Worm (Caenorhabditis elegans) whole organism, L1 larva: ENCODE measurements around the gene agxt-1.
A peak's percentile ranks its signal among the peaks of the same experiment; 100 is the strongest.

ENCODE experiments used
- C16A3.4 ChIP-seq: fragments of 150-350 bp; optimal IDR thresholded peaks from 2 replicates; lab custom pipeline; 2014; ENCODE audit warnings: missing biosample characterization, missing genetic modification characterization
- F16B12.6 ChIP-seq: fragments of 150-350 bp; optimal IDR thresholded peaks from 2 replicates; lab custom pipeline; 2014; ENCODE audit warnings: missing biosample characterization, missing genetic modification characterization
- Y116A8C.19 ChIP-seq: sonication (generic microtip); optimal IDR thresholded peaks from 2 replicates; lab custom pipeline; 2016; ENCODE audit warnings: missing compliant biosample characterization, missing genetic modification characterization, borderline replicate concordance
- alr-1 ChIP-seq: fragments of 200-800 bp; sonication (Bioruptor generic); optimal IDR thresholded peaks from 2 replicates; lab custom pipeline; 2018; ENCODE audit warnings: borderline replicate concordance, mild to moderate bottlenecking, missing genetic modification characterization, missing compliant biosample characterization
- blmp-1 ChIP-seq: fragments of 150-350 bp; optimal IDR thresholded peaks from 2 replicates; lab custom pipeline; 2014; ENCODE audit warnings: missing biosample characterization, missing genetic modification characterization
- ceh-63 ChIP-seq: fragments of 200-800 bp; sonication (Bioruptor generic); optimal IDR thresholded peaks from 2 replicates; lab custom pipeline; 2018; ENCODE audit warnings: mild to moderate bottlenecking, missing genetic modification characterization, missing compliant biosample characterization
- ceh-82 ChIP-seq, 3 experiments: fragments of 150-350 bp in 1 of 3; sonication (generic microtip) in 2 of 3; optimal IDR thresholded peaks; 2 replicates each; lab custom pipeline; 2014 to 2017; ENCODE audit warnings: missing biosample characterization in 3 of 3, missing genetic modification characterization in 3 of 3
- ceh-90 ChIP-seq: sonication (generic microtip); optimal IDR thresholded peaks from 2 replicates; lab custom pipeline; 2016; ENCODE audit warnings: missing genetic modification characterization, missing compliant biosample characterization
- dpl-1 ChIP-seq, 3 experiments: fragments of 150-350 bp in 2 of 3; sonication (generic microtip) in 1 of 3; optimal IDR thresholded peaks; 2 replicates each; lab custom pipeline; 2014 to 2017; ENCODE audit warnings: missing biosample characterization in 3 of 3, missing genetic modification characterization in 3 of 3, missing genetic modification reagents in 3 of 3
- efl-1 ChIP-seq, 4 experiments: fragments of 150-350 bp; optimal IDR thresholded peaks in 3 of 4; peaks in 1 of 4; 1 replicate in 1 of 4; 2 replicates in 3 of 4; lab custom pipeline; 2014; ENCODE audit warnings: missing biosample characterization in 2 of 4, missing genetic modification characterization in 2 of 4, missing genetic modification reagents in 2 of 4
- elt-2 ChIP-seq: sonication (generic microtip); optimal IDR thresholded peaks from 2 replicates; lab custom pipeline; 2016; ENCODE audit warnings: missing genetic modification characterization, mild to moderate bottlenecking, inconsistent platforms, missing compliant biosample characterization, missing genetic modification reagents
- elt-3 ChIP-seq, 6 experiments: fragments of 150-350 bp in 1 of 6; sonication (generic microtip); optimal IDR thresholded peaks; 2 replicates each; lab custom pipeline; 2017 to 2018; ENCODE audit warnings: missing biosample characterization in 6 of 6, missing genetic modification characterization in 6 of 6, inconsistent platforms in 1 of 6
- hlh-4 ChIP-seq: sonication (generic microtip); optimal IDR thresholded peaks from 2 replicates; lab custom pipeline; 2016; ENCODE audit warnings: mild to moderate bottlenecking, missing genetic modification characterization, missing compliant biosample characterization
- irx-1 ChIP-seq: sonication (generic microtip); optimal IDR thresholded peaks from 2 replicates; lab custom pipeline; 2016; ENCODE audit warnings: missing genetic modification characterization, missing compliant biosample characterization
- jun-1 ChIP-seq: fragments of 150-350 bp; optimal IDR thresholded peaks from 2 replicates; lab custom pipeline; 2014; ENCODE audit warnings: missing biosample characterization, missing genetic modification reagents, missing genetic modification characterization
- lin-13 ChIP-seq: fragments of 150-350 bp; optimal IDR thresholded peaks from 2 replicates; lab custom pipeline; 2014; ENCODE audit warnings: missing biosample characterization, missing genetic modification reagents, missing genetic modification characterization
- lin-14 ChIP-seq: fragments of 200-800 bp; sonication (Bioruptor generic); optimal IDR thresholded peaks from 2 replicates; lab custom pipeline; 2018; ENCODE audit warnings: mild to moderate bottlenecking, missing genetic modification characterization, moderate library complexity, missing compliant biosample characterization
- lin-15B ChIP-seq: fragments of 150-350 bp; sonication (generic microtip); optimal IDR thresholded peaks from 3 replicates; lab custom pipeline; 2014; ENCODE audit warnings: missing biosample characterization, missing genetic modification characterization
- lin-35 ChIP-seq, 2 experiments: fragments of 150-350 bp; optimal IDR thresholded peaks; 2 replicates each; lab custom pipeline; 2014; ENCODE audit warnings: missing biosample characterization in 2 of 2, missing genetic modification characterization in 2 of 2, missing genetic modification reagents in 2 of 2
- lin-39 ChIP-seq: fragments of 150-350 bp; optimal IDR thresholded peaks from 2 replicates; lab custom pipeline; 2014; ENCODE audit warnings: missing biosample characterization, missing genetic modification reagents, missing genetic modification characterization
- lir-3 ChIP-seq: sonication (generic microtip); optimal IDR thresholded peaks from 2 replicates; lab custom pipeline; 2016; ENCODE audit warnings: mild to moderate bottlenecking, missing genetic modification characterization, moderate library complexity, missing compliant biosample characterization; ENCODE audit not compliant: poor library complexity
- lsy-2 ChIP-seq, 2 experiments: fragments of 150-350 bp; optimal IDR thresholded peaks; 2 replicates each; lab custom pipeline; 2014; ENCODE audit warnings: missing biosample characterization in 2 of 2, missing genetic modification characterization in 2 of 2
- mab-9 ChIP-seq: fragments of 200-800 bp; sonication (Bioruptor generic); IDR thresholded peaks from 2 replicates; pipeline ENCODE4 v1.3.6; 2022; ENCODE audit warnings: missing genetic modification reagents, missing genetic modification characterization, missing compliant biosample characterization
- mdl-1 ChIP-seq, 2 experiments: fragments of 150-350 bp; optimal IDR thresholded peaks; 2 replicates each; lab custom pipeline; 2014 to 2017; ENCODE audit warnings: missing biosample characterization in 2 of 2, missing genetic modification characterization in 2 of 2, inconsistent platforms in 1 of 2
- mep-1 ChIP-seq: fragments of 150-350 bp; optimal IDR thresholded peaks from 2 replicates; lab custom pipeline; 2014; ENCODE audit warnings: missing biosample characterization, missing genetic modification characterization
- nhr-19 ChIP-seq: fragments of 200-800 bp; sonication (Bioruptor generic); conservative IDR thresholded peaks from 2 replicates; pipeline ENCODE4 v1.3.6; 2022; ENCODE audit warnings: missing genetic modification characterization, missing compliant biosample characterization
- nhr-20 ChIP-seq: sonication (generic microtip); optimal IDR thresholded peaks from 2 replicates; lab custom pipeline; 2016; ENCODE audit warnings: mild to moderate bottlenecking, missing genetic modification characterization, missing compliant biosample characterization
- nhr-47 ChIP-seq: sonication (generic microtip); optimal IDR thresholded peaks from 2 replicates; lab custom pipeline; 2016; ENCODE audit warnings: mild to moderate bottlenecking, missing genetic modification characterization, moderate library complexity, missing compliant biosample characterization
- nhr-71 ChIP-seq: sonication (generic microtip); optimal IDR thresholded peaks from 2 replicates; lab custom pipeline; 2016; ENCODE audit warnings: mild to moderate bottlenecking, missing genetic modification characterization, moderate library complexity, missing compliant biosample characterization
- nhr-77 ChIP-seq: fragments of 150-350 bp; optimal IDR thresholded peaks from 2 replicates; lab custom pipeline; 2014; ENCODE audit warnings: missing biosample characterization, missing genetic modification characterization
- nhr-84 ChIP-seq: sonication (generic microtip); optimal IDR thresholded peaks from 2 replicates; lab custom pipeline; 2017; ENCODE audit warnings: missing biosample characterization, missing genetic modification characterization
- nhr-90 ChIP-seq: sonication (generic microtip); optimal IDR thresholded peaks from 2 replicates; lab custom pipeline; 2016; ENCODE audit warnings: mild to moderate bottlenecking, missing genetic modification characterization, missing compliant biosample characterization; ENCODE audit not compliant: poor library complexity
- snu-23 ChIP-seq: sonication (generic microtip); optimal IDR thresholded peaks from 2 replicates; lab custom pipeline; 2016; ENCODE audit warnings: missing genetic modification characterization, missing compliant biosample characterization
- sptf-1 ChIP-seq: fragments of 150-350 bp; optimal IDR thresholded peaks from 2 replicates; lab custom pipeline; 2014; ENCODE audit warnings: missing biosample characterization, missing genetic modification characterization
- sup-37 ChIP-seq: fragments of 200-800 bp; sonication (Bioruptor generic); optimal IDR thresholded peaks from 2 replicates; lab custom pipeline; 2018; ENCODE audit warnings: mild to moderate bottlenecking, missing genetic modification characterization, missing compliant biosample characterization
- tbx-2 ChIP-seq: sonication (generic microtip); optimal IDR thresholded peaks from 2 replicates; lab custom pipeline; 2016; ENCODE audit warnings: missing genetic modification characterization, missing compliant biosample characterization
- tlp-1 ChIP-seq: fragments of 150-350 bp; optimal IDR thresholded peaks from 2 replicates; lab custom pipeline; 2014; ENCODE audit warnings: missing biosample characterization, missing genetic modification characterization
- unc-130 ChIP-seq: fragments of 150-350 bp; optimal IDR thresholded peaks from 2 replicates; lab custom pipeline; 2017; ENCODE audit warnings: missing biosample characterization, missing genetic modification characterization, inconsistent platforms
- unc-62 ChIP-seq: fragments of 150-350 bp; optimal IDR thresholded peaks from 2 replicates; lab custom pipeline; 2014; ENCODE audit warnings: missing biosample characterization, missing genetic modification reagents, missing genetic modification characterization
- vab-15 ChIP-seq: sonication (generic microtip); optimal IDR thresholded peaks from 2 replicates; lab custom pipeline; 2017; ENCODE audit warnings: missing genotype, mild to moderate bottlenecking, missing genetic modification characterization, missing compliant biosample characterization
- xbp-1 ChIP-seq: sonication (generic microtip); optimal IDR thresholded peaks from 2 replicates; lab custom pipeline; 2016; ENCODE audit warnings: missing genetic modification characterization, missing compliant biosample characterization
- ztf-11 ChIP-seq, 2 experiments: sonication (generic microtip); optimal IDR thresholded peaks; 2 replicates each; lab custom pipeline; 2016 to 2017; ENCODE audit warnings: missing genetic modification characterization in 2 of 2, missing biosample characterization in 1 of 2, missing compliant biosample characterization in 1 of 2

agxt-1 gene

DNA sequence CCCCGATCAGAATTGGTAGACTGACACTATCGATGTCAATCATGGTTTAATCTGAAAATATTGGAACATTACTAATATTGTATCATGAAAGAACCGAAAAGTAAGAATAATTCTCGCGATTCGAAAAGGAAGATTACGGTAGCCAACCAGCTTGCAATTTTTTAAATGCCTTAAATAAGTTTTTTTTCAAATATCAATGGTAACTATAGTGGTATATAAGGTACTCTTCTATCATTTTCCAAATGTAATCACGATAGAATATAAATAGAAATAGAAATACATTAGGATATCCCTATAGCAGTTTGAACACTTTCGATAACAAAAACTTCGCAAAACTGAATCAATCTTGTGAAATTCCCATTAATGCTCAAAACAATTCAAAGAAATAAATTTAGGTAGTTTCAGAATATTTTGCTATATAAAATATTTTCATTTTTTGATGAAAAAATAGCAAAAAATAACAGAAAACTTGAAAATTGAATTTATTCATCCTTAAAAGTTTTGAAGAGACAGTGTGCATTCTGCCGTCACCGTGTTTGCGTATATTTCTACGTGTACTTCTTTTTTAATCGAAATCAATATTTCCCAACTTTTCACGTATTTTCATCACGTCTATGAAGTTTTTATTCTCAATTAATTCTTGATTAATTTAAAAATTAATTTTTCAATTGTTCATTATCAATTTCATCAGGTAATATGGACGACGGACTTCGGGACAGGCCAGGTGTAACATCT lies 34.6 kb upstream of the agxt-1 start, which contains the start of the genes F46C5.9 and rer-1 (continued):
- TF ChIP-seq ceh-63 (GFP tag; lab: Kevin White, UChicago) (no peak), sptf-1 (tag; lab: Kevin White, UChicago) (no peak), nhr-47 (tag; lab: Kevin White, UChicago) (peak; percentile 6), xbp-1 (tag; lab: Kevin White, UChicago) (peak; percentile 93)

DNA sequence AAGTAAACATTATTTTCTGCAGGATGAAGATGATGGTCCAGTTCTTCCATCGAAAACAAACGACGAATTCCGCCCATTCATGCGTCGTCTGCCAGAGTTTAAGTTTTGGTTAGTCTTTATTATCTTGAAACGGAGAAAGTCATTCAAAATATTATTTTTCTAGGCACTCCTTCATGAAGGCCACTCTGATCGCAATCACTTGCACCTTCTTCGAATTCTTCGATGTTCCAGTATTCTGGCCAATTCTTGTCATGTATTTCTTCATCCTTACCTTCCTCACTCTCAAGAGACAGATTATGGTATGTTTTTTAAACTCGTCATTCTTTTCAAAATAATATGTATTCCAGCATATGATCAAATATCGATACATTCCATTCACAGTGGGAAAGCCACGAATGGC lies 33.6 kb upstream of the agxt-1 start:
- TF ChIP-seq nhr-19 (GFP tag; lab: Robert Waterston, UW) (0 out of 2 replicates have a peak, but pooled peaks have one; percentile 35), elt-3 (tag; optimal IDR thresholded peaks at IDR 0.05; lab: Kevin White, UChicago) (peak in 1 of 6 experiments; percentile 42), lin-13 (GFP tag; lab: Kevin White, UChicago) (peak; percentile 9), tlp-1 (tag; lab: Kevin White, UChicago) (no peak)

DNA sequence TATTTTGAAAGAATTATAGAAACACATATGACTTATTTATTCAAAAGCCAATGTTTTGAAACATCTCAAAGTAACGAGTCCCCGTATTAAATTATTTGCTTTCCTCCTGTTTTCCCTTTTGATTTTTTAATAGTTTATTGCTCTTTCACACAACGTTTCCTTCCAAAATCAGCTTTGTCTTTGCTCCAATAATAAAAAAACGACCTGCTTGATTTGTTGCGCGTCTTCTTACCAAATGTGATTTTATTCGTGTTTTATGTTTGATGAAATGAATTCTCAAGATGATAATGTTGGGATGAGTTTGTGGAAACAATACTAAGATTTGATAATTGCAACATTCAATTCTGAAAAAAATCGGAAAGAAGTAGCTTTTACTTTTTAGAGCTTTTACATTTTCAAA lies 33.1 kb upstream of the agxt-1 start:
- no peak for TF ChIP-seq lin-15B
- TF ChIP-seq sup-37, result no peak
- TF ChIP-seq efl-1 (optimal IDR thresholded peaks at IDR 0.05; lab: Kevin White, UChicago), result no peak
- TF ChIP-seq efl-1 (GFP tag; optimal IDR thresholded peaks at IDR 0.05 in 1 of 2; lab: Kevin White, UChicago), result peak in 1 of 2 experiments; percentile 45
- no peak for TF ChIP-seq ceh-63 (GFP tag; lab: Kevin White, UChicago)
- peak in 1 of 6 experiments; percentile 23 for TF ChIP-seq elt-3 (tag; optimal IDR thresholded peaks at IDR 0.05; lab: Kevin White, UChicago)
- no peak for TF ChIP-seq lin-13 (GFP tag; lab: Kevin White, UChicago)
- no peak for TF ChIP-seq ztf-11 (tag; optimal IDR thresholded peaks at IDR 0.05; lab: Kevin White, UChicago)
- TF ChIP-seq unc-62 (GFP tag; lab: Kevin White, UChicago), result no peak
- no peak for TF ChIP-seq lin-39 (tag; lab: Kevin White, UChicago)
- no peak for TF ChIP-seq nhr-84 (tag; lab: Kevin White, UChicago)
- TF ChIP-seq mab-9 (GFP tag; lab: Robert Waterston, UW), result no peak
- TF ChIP-seq vab-15 (tag; lab: Kevin White, UChicago), result no peak
- TF ChIP-seq ceh-90 (tag; lab: Kevin White, UChicago), result no peak

- TF ChIP-seq lin-13 (GFP tag; lab: Kevin White, UChicago) (peak; percentile 27), nhr-84 (tag; lab: Kevin White, UChicago) (no peak), vab-15 (tag; lab: Kevin White, UChicago) (peak; percentile 28), ceh-82 (tag; optimal IDR thresholded peaks at IDR 0.05; lab: Kevin White, UChicago) (peak in 1 of 3 experiments; percentile 5), mep-1 (tag; lab: Kevin White, UChicago) (peak; percentile 13), nhr-20 (peak; percentile 93), lin-14 (GFP tag; lab: Kevin White, UChicago) (peak; percentile 74), dpl-1 (GFP tag; optimal IDR thresholded peaks at IDR 0.05; lab: Kevin White, UChicago) (peak; percentile 1 to 24 (median 21)), snu-23 (peak; percentile 82), lsy-2 (tag; optimal IDR thresholded peaks at IDR 0.05; lab: Kevin White, UChicago) (peak in 1 of 2 experiments; percentile 90), unc-130 (tag; lab: Kevin White, UChicago) (peak; percentile 78), nhr-19 (GFP tag; lab: Robert Waterston, UW) (peak; percentile 93), hlh-4 (no peak), irx-1 (tag; lab: Kevin White, UChicago) (peak; percentile 36), Y116A8C.19 (tag; lab: Kevin White, UChicago) (no peak), jun-1 (tag; lab: Kevin White, UChicago) (no peak), blmp-1 (peak; percentile 86), alr-1 (tag; lab: Kevin White, UChicago) (no peak), lin-35 (GFP tag; optimal IDR thresholded peaks at IDR 0.05; lab: Kevin White, UChicago) (peak in 1 of 2 experiments; percentile 70), tbx-2 (peak; percentile 73), C16A3.4 (tag; lab: Kevin White, UChicago) (peak; percentile 70), elt-2 (tag; lab: Kevin White, UChicago) (no peak), elt-3 (tag; optimal IDR thresholded peaks at IDR 0.05; lab: Kevin White, UChicago) (peak in 5 of 6 experiments; percentile 79 to 95 (median 86)), mdl-1 (tag; optimal IDR thresholded peaks at IDR 0.05; lab: Kevin White, UChicago) (peak in 1 of 2 experiments; percentile 80), nhr-77 (tag; lab: Kevin White, UChicago) (peak; percentile 10), F16B12.6 (no peak), lir-3 (peak; percentile 61), nhr-90 (tag; lab: Kevin White, UChicago) (peak; percentile 74), nhr-47 (tag; lab: Kevin White, UChicago) (peak; percentile 51), nhr-71 (tag; lab: Kevin White, UChicago) (peak; percentile 89)
Observed at ce11 chrII:8813659-8814058, 31.7 kb upstream of the agxt-1 start.
